Worm (Caenorhabditis elegans) whole organism, L4 larva: Measurements from ENCODE around the gene rps-21.

Experiments
- D1046.2 ChIP-seq: fragments of 200-800 bp; sonication (Bioruptor generic); IDR thresholded peaks from 2 replicates; pipeline ENCODE4 v1.3.6; 2022; ENCODE audit warnings: missing genetic modification characterization, missing compliant biosample characterization
- F10B5.3 ChIP-seq: sonication (generic microtip); optimal IDR thresholded peaks from 2 replicates; lab custom pipeline; 2016; ENCODE audit warnings: mild to moderate bottlenecking, missing genetic modification characterization, missing compliant biosample characterization
- T20F7.1 ChIP-seq: fragments of 200-800 bp; sonication (Bioruptor generic); optimal IDR thresholded peaks from 2 replicates; lab custom pipeline; 2018; ENCODE audit warnings: mild to moderate bottlenecking, missing genetic modification characterization, missing compliant biosample characterization
- Y105C5A.15 ChIP-seq: fragments of 200-800 bp; sonication (Bioruptor generic); IDR thresholded peaks from 2 replicates; pipeline ENCODE4 v1.3.6; 2022; ENCODE audit warnings: missing genetic modification characterization, missing compliant biosample characterization
- Y48G9A.11 ChIP-seq: fragments of 200-800 bp; sonication (Bioruptor generic); IDR thresholded peaks from 2 replicates; pipeline ENCODE4 v1.3.6; 2022; ENCODE audit warnings: missing genetic modification reagents, missing genetic modification characterization, missing compliant biosample characterization
- Y75B8A.6 ChIP-seq: fragments of 200-800 bp; sonication (Bioruptor generic); IDR thresholded peaks from 2 replicates; pipeline ENCODE4 v1.3.6; 2022; ENCODE audit warnings: missing genetic modification reagents, missing genetic modification characterization, missing compliant biosample characterization
- ZK337.2 ChIP-seq: fragments of 200-800 bp; sonication (Bioruptor generic); IDR thresholded peaks from 2 replicates; pipeline ENCODE4 v1.3.6; 2022; ENCODE audit warnings: missing genetic modification reagents, missing genetic modification characterization, missing compliant biosample characterization
- ZK546.5 ChIP-seq, 2 experiments: sonication (generic microtip); optimal IDR thresholded peaks; 2 replicates each; lab custom pipeline; 2017; ENCODE audit warnings: missing biosample characterization in 2 of 2, missing genetic modification characterization in 2 of 2
- aha-1 ChIP-seq: fragments of 150-350 bp; peaks from one replicate; lab custom pipeline; 2014; ENCODE audit warnings: missing biosample characterization, missing genetic modification characterization
- ama-1 ChIP-seq: fragments of 150-350 bp; optimal IDR thresholded peaks from 2 replicates; lab custom pipeline; 2014; ENCODE audit warnings: inconsistent platforms, mixed read lengths
- arid-1 ChIP-seq: fragments of 200-800 bp; sonication (Bioruptor generic); conservative IDR thresholded peaks from 2 replicates; pipeline ENCODE4 v1.3.6; 2022; ENCODE audit warnings: missing genetic modification reagents, missing genetic modification characterization, missing compliant biosample characterization
- attf-4 ChIP-seq: sonication (generic microtip); optimal IDR thresholded peaks from 3 replicates; lab custom pipeline; 2017; ENCODE audit warnings: missing biosample characterization, missing genetic modification characterization
- ceh-28 ChIP-seq: fragments of 150-350 bp; optimal IDR thresholded peaks from 2 replicates; lab custom pipeline; 2014; ENCODE audit warnings: missing biosample characterization, missing genetic modification reagents, missing genetic modification characterization
- ceh-32 ChIP-seq: sonication (generic microtip); optimal IDR thresholded peaks from 2 replicates; lab custom pipeline; 2016; ENCODE audit warnings: mild to moderate bottlenecking, missing genetic modification characterization, missing compliant biosample characterization; ENCODE audit not compliant: poor library complexity
- ceh-62 ChIP-seq: sonication (generic microtip); optimal IDR thresholded peaks from 2 replicates; lab custom pipeline; 2017; ENCODE audit warnings: missing biosample characterization, missing genetic modification characterization
- cey-2 ChIP-seq: sonication (generic microtip); optimal IDR thresholded peaks from 3 replicates; lab custom pipeline; 2017; ENCODE audit warnings: missing genetic modification characterization, mild to moderate bottlenecking, missing compliant biosample characterization, antibody characterized with exemption, borderline replicate concordance; ENCODE audit not compliant: insufficient read depth
- ctbp-1 ChIP-seq: fragments of 200-800 bp; sonication (Bioruptor generic); IDR thresholded peaks from 2 replicates; pipeline ENCODE4 v1.3.6; 2022; ENCODE audit warnings: missing genetic modification reagents, missing genetic modification characterization, missing compliant biosample characterization
- daf-12 ChIP-seq: fragments of 150-350 bp; optimal IDR thresholded peaks from 2 replicates; lab custom pipeline; 2014; ENCODE audit warnings: missing biosample characterization, missing genetic modification reagents, missing genetic modification characterization
- daf-19 ChIP-seq: fragments of 200-800 bp; sonication (Bioruptor generic); conservative IDR thresholded peaks from 2 replicates; pipeline ENCODE4 v1.3.6; 2022; ENCODE audit warnings: missing genetic modification characterization, missing compliant biosample characterization
- daf-8 ChIP-seq: fragments of 200-800 bp; sonication (Bioruptor generic); IDR thresholded peaks from 2 replicates; pipeline ENCODE4 v1.3.6; 2022; ENCODE audit warnings: missing genetic modification characterization, missing compliant biosample characterization
- dmd-9 ChIP-seq: fragments of 200-800 bp; sonication (Bioruptor generic); IDR thresholded peaks from 2 replicates; pipeline ENCODE4 v1.3.6; 2022; ENCODE audit warnings: missing genetic modification reagents, missing genetic modification characterization, missing compliant biosample characterization
- duxl-1 ChIP-seq: sonication (generic microtip); optimal IDR thresholded peaks from 2 replicates; lab custom pipeline; 2016; ENCODE audit warnings: mild to moderate bottlenecking, missing genetic modification characterization, moderate library complexity, missing compliant biosample characterization; ENCODE audit not compliant: poor library complexity
- egl-27 ChIP-seq: sonication (generic microtip); optimal IDR thresholded peaks from 3 replicates; lab custom pipeline; 2017; ENCODE audit warnings: missing biosample characterization, missing genetic modification reagents, missing genetic modification characterization
- fkh-10 ChIP-seq: fragments of 150-350 bp; optimal IDR thresholded peaks from 2 replicates; lab custom pipeline; 2014; ENCODE audit warnings: missing biosample characterization, missing genetic modification reagents, missing genetic modification characterization
- lin-13 ChIP-seq: fragments of 150-350 bp; optimal IDR thresholded peaks from 2 replicates; lab custom pipeline; 2014; ENCODE audit warnings: missing biosample characterization, missing genetic modification reagents, missing genetic modification characterization
- lin-15B ChIP-seq: fragments of 150-350 bp; sonication (generic microtip); optimal IDR thresholded peaks from 3 replicates; lab custom pipeline; 2014; ENCODE audit warnings: missing biosample characterization, missing genetic modification characterization
- lin-39 ChIP-seq: fragments of 150-350 bp; optimal IDR thresholded peaks from 2 replicates; lab custom pipeline; 2014; ENCODE audit warnings: missing biosample characterization, missing genetic modification reagents, missing genetic modification characterization
- lir-3 ChIP-seq: sonication (generic microtip); optimal IDR thresholded peaks from 2 replicates; lab custom pipeline; 2016; ENCODE audit warnings: mild to moderate bottlenecking, missing genetic modification characterization, missing compliant biosample characterization
- mdl-1 ChIP-seq, 2 experiments: fragments of 150-350 bp in 1 of 2; sonication (generic microtip) in 1 of 2; optimal IDR thresholded peaks; 2 replicates each; lab custom pipeline; 2014 to 2017; ENCODE audit warnings: missing biosample characterization in 2 of 2, missing genetic modification characterization in 2 of 2
- mdt-29 ChIP-seq: fragments of 200-800 bp; sonication (Bioruptor generic); IDR thresholded peaks from 2 replicates; pipeline ENCODE4 v1.3.6; 2022; ENCODE audit warnings: missing genetic modification reagents, missing genetic modification characterization, missing compliant biosample characterization
- mxl-3 ChIP-seq: fragments of 200-800 bp; sonication (Bioruptor generic); optimal IDR thresholded peaks from 2 replicates; lab custom pipeline; 2018; ENCODE audit warnings: mild to moderate bottlenecking, missing genetic modification characterization, missing compliant biosample characterization
- nhr-11 ChIP-seq: fragments of 150-350 bp; optimal IDR thresholded peaks from 2 replicates; lab custom pipeline; 2014; ENCODE audit warnings: missing biosample characterization, missing genetic modification characterization
- nhr-111 ChIP-seq: fragments of 200-800 bp; sonication (Bioruptor generic); optimal IDR thresholded peaks from 2 replicates; lab custom pipeline; 2018; ENCODE audit warnings: mild to moderate bottlenecking, missing genetic modification characterization, missing compliant biosample characterization
- nhr-237 ChIP-seq: sonication (generic microtip); optimal IDR thresholded peaks from 2 replicates; lab custom pipeline; 2017; ENCODE audit warnings: missing biosample characterization, missing genetic modification characterization
- nhr-28 ChIP-seq: fragments of 150-350 bp; optimal IDR thresholded peaks from 2 replicates; lab custom pipeline; 2014; ENCODE audit warnings: missing biosample characterization, missing genetic modification characterization
- nhr-42 ChIP-seq: fragments of 200-800 bp; sonication (Bioruptor generic); IDR thresholded peaks from 2 replicates; pipeline ENCODE4 v1.3.6; 2022; ENCODE audit warnings: missing genetic modification characterization, missing compliant biosample characterization
- nhr-48 ChIP-seq: sonication (generic microtip); optimal IDR thresholded peaks from 2 replicates; lab custom pipeline; 2016; ENCODE audit warnings: mild to moderate bottlenecking, missing genetic modification characterization, missing compliant biosample characterization
- nhr-6 ChIP-seq: fragments of 150-350 bp; optimal IDR thresholded peaks from 2 replicates; lab custom pipeline; 2014; ENCODE audit warnings: missing biosample characterization, missing genetic modification characterization
- nhr-76 ChIP-seq: fragments of 150-350 bp; optimal IDR thresholded peaks from 2 replicates; lab custom pipeline; 2014; ENCODE audit warnings: missing biosample characterization, missing genetic modification characterization
- nhr-77 ChIP-seq: fragments of 150-350 bp; optimal IDR thresholded peaks from 2 replicates; lab custom pipeline; 2014; ENCODE audit warnings: missing biosample characterization, missing genetic modification characterization
- php-3 ChIP-seq: fragments of 200-800 bp; sonication (Bioruptor generic); IDR thresholded peaks from 2 replicates; pipeline ENCODE4 v1.3.6; 2022; ENCODE audit warnings: missing genetic modification reagents, missing genetic modification characterization, missing compliant biosample characterization
- pqm-1 ChIP-seq: sonication (generic microtip); optimal IDR thresholded peaks from 2 replicates; lab custom pipeline; 2017; ENCODE audit warnings: missing biosample characterization, missing genetic modification characterization
- rbr-2 ChIP-seq: sonication (generic microtip); optimal IDR thresholded peaks from 2 replicates; lab custom pipeline; 2016; ENCODE audit warnings: missing genotype, missing genetic modification characterization, missing compliant biosample characterization
- saeg-2 ChIP-seq: fragments of 200-800 bp; sonication (Bioruptor generic); IDR thresholded peaks from 2 replicates; pipeline ENCODE4 v1.3.6; 2022; ENCODE audit warnings: missing genetic modification reagents, missing genetic modification characterization, missing compliant biosample characterization
- sdz-12 ChIP-seq: fragments of 200-800 bp; sonication (Bioruptor generic); optimal IDR thresholded peaks from 2 replicates; lab custom pipeline; 2018; ENCODE audit warnings: mild to moderate bottlenecking, missing genetic modification characterization, missing compliant biosample characterization
- spr-1 ChIP-seq: sonication (generic microtip); optimal IDR thresholded peaks from 2 replicates; lab custom pipeline; 2016; ENCODE audit warnings: mild to moderate bottlenecking, missing genetic modification characterization, missing compliant biosample characterization
- tra-1 ChIP-seq: fragments of 200-800 bp; sonication (Bioruptor generic); IDR thresholded peaks from 2 replicates; pipeline ENCODE4 v1.3.6; 2022; ENCODE audit warnings: missing genetic modification reagents, missing genetic modification characterization, missing compliant biosample characterization
- unc-130 ChIP-seq: sonication (generic microtip); optimal IDR thresholded peaks from 2 replicates; lab custom pipeline; 2016; ENCODE audit warnings: missing genetic modification reagents, missing genetic modification characterization, missing compliant biosample characterization
- zfp-3 ChIP-seq: fragments of 200-800 bp; sonication (Bioruptor generic); conservative IDR thresholded peaks from 2 replicates; pipeline ENCODE4 v1.3.6; 2022; ENCODE audit warnings: missing genetic modification reagents, missing genetic modification characterization, missing compliant biosample characterization
- zip-11 ChIP-seq: fragments of 200-800 bp; sonication (Bioruptor generic); IDR thresholded peaks from 2 replicates; pipeline ENCODE4 v1.3.6; 2022; ENCODE audit warnings: missing genetic modification characterization, missing compliant biosample characterization
- zip-2 ChIP-seq: fragments of 150-350 bp; optimal IDR thresholded peaks from 2 replicates; lab custom pipeline; 2014; ENCODE audit warnings: missing biosample characterization, missing genetic modification characterization

The rps-21 gene

ce11 chrIII:7179538-7180301 is 9.7 kb downstream of the rps-21 start, which contains the start of the genes rps-14 and rpl-36 (continued):
- TF ChIP-seq nhr-6 (tag; lab: Kevin White, UChicago) = peak; percentile 86
- peak; percentile 84 for TF ChIP-seq zfp-3
- TF ChIP-seq arid-1 (GFP tag; lab: Robert Waterston, UW) = 0 out of 2 replicates have a peak, but pooled peaks have one; percentile 28
- no peak for TF ChIP-seq daf-8 (GFP tag; lab: Robert Waterston, UW)
- TF ChIP-seq zip-11 (GFP tag; lab: Robert Waterston, UW) = no peak
- no peak for TF ChIP-seq daf-19 (GFP tag; lab: Robert Waterston, UW)
- peak in 1 of 2 experiments; percentile 16 for TF ChIP-seq mdl-1 (tag; optimal IDR thresholded peaks at IDR 0.05; lab: Kevin White, UChicago)
- peak; percentile 94 for TF ChIP-seq nhr-77 (tag; lab: Kevin White, UChicago)
- no peak for TF ChIP-seq dmd-9
- TF ChIP-seq ZK337.2 = no peak
- peak; percentile 98 for TF ChIP-seq aha-1 (tag; lab: Kevin White, UChicago)
- no peak for TF ChIP-seq mdt-29 (GFP tag; lab: Robert Waterston, UW)
- no peak for TF ChIP-seq D1046.2
- TF ChIP-seq lin-13 (GFP tag; lab: Kevin White, UChicago) = peak; percentile 60
- TF ChIP-seq ZK546.5 (tag; optimal IDR thresholded peaks at IDR 0.05; lab: Kevin White, UChicago) = peak in 1 of 2 experiments; percentile 85
- no peak for TF ChIP-seq ceh-62 (tag; lab: Kevin White, UChicago)
- TF ChIP-seq nhr-111 (GFP tag; lab: Kevin White, UChicago) = no peak
- no peak for TF ChIP-seq sdz-12 (GFP tag; lab: Kevin White, UChicago)
- peak; percentile 90 for TF ChIP-seq T20F7.1
- no peak for TF ChIP-seq saeg-2 (GFP tag; lab: Robert Waterston, UW)
- peak; percentile 76 for TF ChIP-seq duxl-1 (tag; lab: Kevin White, UChicago)
- peak; percentile 81 for TF ChIP-seq rbr-2 (tag; lab: Kevin White, UChicago)
- TF ChIP-seq nhr-237 (tag; lab: Kevin White, UChicago) = no peak
- no peak for TF ChIP-seq php-3
- TF ChIP-seq tra-1 (GFP tag; lab: Robert Waterston, UW) = 0 out of 2 replicates have a peak, but pooled peaks have one; percentile 42
- TF ChIP-seq spr-1 (tag; lab: Kevin White, UChicago) = peak; percentile 65
- no peak for TF ChIP-seq unc-130 (GFP tag; lab: Kevin White, UChicago)
- TF ChIP-seq lir-3 (tag; lab: Kevin White, UChicago) = no peak
- TF ChIP-seq fkh-10 = peak; percentile 49
- TF ChIP-seq F10B5.3 (tag; lab: Kevin White, UChicago) = no peak
- no peak for TF ChIP-seq mxl-3 (GFP tag; lab: Kevin White, UChicago)
- TF ChIP-seq Y75B8A.6 = no peak
- no peak for TF ChIP-seq Y105C5A.15 (GFP tag; lab: Robert Waterston, UW)
- peak; percentile 9 for TF ChIP-seq zip-2 (tag; lab: Kevin White, UChicago)
- TF ChIP-seq attf-4 = no peak
- TF ChIP-seq ceh-32 (tag; lab: Kevin White, UChicago) = no peak
- peak; percentile 81 for TF ChIP-seq nhr-11 (tag; lab: Kevin White, UChicago)
- TF ChIP-seq ama-1 = peak; percentile 71
- TF ChIP-seq ceh-28 (tag; lab: Kevin White, UChicago) = no peak
- no peak for TF ChIP-seq cey-2 (tag; lab: Kevin White, UChicago)
- TF ChIP-seq nhr-76 (tag; lab: Kevin White, UChicago) = no peak
- peak; percentile 34 for TF ChIP-seq lin-15B (tag; lab: Kevin White, UChicago)
- no peak for TF ChIP-seq pqm-1 (tag; lab: Kevin White, UChicago)
- no peak for TF ChIP-seq egl-27
- TF ChIP-seq lin-39 (tag; lab: Kevin White, UChicago) = no peak
- peak; percentile 35 for TF ChIP-seq nhr-48 (tag; lab: Kevin White, UChicago)
- no peak for TF ChIP-seq daf-12 (tag; lab: Kevin White, UChicago)
- TF ChIP-seq Y48G9A.11 = no peak
- peak; percentile 64 for TF ChIP-seq nhr-28 (tag; lab: Kevin White, UChicago)
- TF ChIP-seq ctbp-1 (GFP tag; lab: Robert Waterston, UW) = no peak
- TF ChIP-seq nhr-42 (GFP tag; lab: Robert Waterston, UW) = peak; percentile 53; the same call in 1 of the 2 replicates
